Worm (Caenorhabditis elegans) whole organism, L4 larva: Measurements from ENCODE around the gene F52E10.4.

Source experiments
- daf-12 ChIP-seq: fragments of 150-350 bp; optimal IDR thresholded peaks from 2 replicates; lab custom pipeline; 2014; ENCODE audit warnings: missing biosample characterization, missing genetic modification reagents, missing genetic modification characterization
- dpl-1 ChIP-seq: fragments of 150-350 bp; optimal IDR thresholded peaks from 2 replicates; lab custom pipeline; 2014; ENCODE audit warnings: missing biosample characterization, missing genetic modification reagents, missing genetic modification characterization
- unc-130 ChIP-seq: sonication (generic microtip); optimal IDR thresholded peaks from 2 replicates; lab custom pipeline; 2016; ENCODE audit warnings: missing genetic modification reagents, missing genetic modification characterization, missing compliant biosample characterization
- ztf-11 ChIP-seq: fragments of 150-350 bp; optimal IDR thresholded peaks from 2 replicates; lab custom pipeline; 2014; ENCODE audit warnings: missing biosample characterization, missing genetic modification characterization

ce11 chrX:16331425-16331824, 38.6 kb upstream of the F52E10.4 start:
- TF ChIP-seq ztf-11 (tag; lab: Kevin White, UChicago) = no peak
- no peak for TF ChIP-seq dpl-1
- TF ChIP-seq unc-130 (GFP tag; lab: Kevin White, UChicago) = no peak
- TF ChIP-seq daf-12 (tag; lab: Kevin White, UChicago) = no peak
